Fruit fly (Drosophila melanogaster): ENCODE results near the gene AdamTS-B.

The AdamTS-B gene

dm6 chrX:5745840-5746815 lies 47.8 kb downstream of the AdamTS-B start (continued):
- TF ChIP-seq gfzf (GFP tag; optimal IDR thresholded peaks at IDR 0.05): no peak
- TF ChIP-seq slou (GFP tag; optimal IDR thresholded peaks at IDR 0.05): peak; percentile 50
- no peak for TF ChIP-seq rib (GFP tag; IDR thresholded peaks at IDR 0.05)
- peak; percentile 51 for TF ChIP-seq Hey (tag; optimal IDR thresholded peaks at IDR 0.05)
- peak; percentile 59 for TF ChIP-seq gcm (GFP tag; optimal IDR thresholded peaks at IDR 0.05)
- TF ChIP-seq dpn (GFP tag; optimal IDR thresholded peaks at IDR 0.05): peak; percentile 51 to 55
- TF ChIP-seq CG12744 (GFP tag; optimal IDR thresholded peaks at IDR 0.05): peak; percentile 7
- TF ChIP-seq nau (GFP tag; optimal IDR thresholded peaks at IDR 0.05): peak; percentile 24
- peak; percentile 74 for TF ChIP-seq dysf (GFP tag; IDR thresholded peaks at IDR 0.05)
- no peak for TF ChIP-seq Poxn (GFP tag; IDR thresholded peaks at IDR 0.05)
- peak; percentile 25 for TF ChIP-seq CG8281 (tag; optimal IDR thresholded peaks at IDR 0.05)
- TF ChIP-seq CG34422 (GFP tag; IDR thresholded peaks at IDR 0.05): peak; percentile 83
- TF ChIP-seq CG3838 (GFP tag; optimal IDR thresholded peaks at IDR 0.05): peak; percentile 4
- TF ChIP-seq gt (GFP tag; IDR thresholded peaks at IDR 0.05): 0 out of 2 replicates have a peak, but pooled peaks have one; percentile 22
- TF ChIP-seq Dll (GFP tag; IDR thresholded peaks at IDR 0.05; ENCODE audit: partially characterized antibody): no peak; the same call in 2 of the 4 replicates
- TF ChIP-seq Nf-YA (GFP tag; IDR thresholded peaks at IDR 0.05): 0 out of 2 replicates have a peak, but pooled peaks have one; percentile 35
- TF ChIP-seq en (GFP tag; optimal IDR thresholded peaks at IDR 0.05): peak; percentile 18
- TF ChIP-seq Mad (GFP tag; optimal IDR thresholded peaks at IDR 0.05): peak; percentile 9
- TF ChIP-seq pum (GFP tag; optimal IDR thresholded peaks at IDR 0.05): peak; percentile 48
- TF ChIP-seq Hand (GFP tag; optimal IDR thresholded peaks at IDR 0.05): peak; percentile 40
- peak; percentile 31 for TF ChIP-seq Usf (GFP tag; optimal IDR thresholded peaks at IDR 0.05)
- TF ChIP-seq sc (optimal IDR thresholded peaks at IDR 0.05): no peak
- TF ChIP-seq sc (GFP tag; optimal IDR thresholded peaks at IDR 0.05): peak; percentile 18
- TF ChIP-seq CG9609 (GFP tag; optimal IDR thresholded peaks at IDR 0.05): peak; percentile 40
- no peak for TF ChIP-seq Doc2 (GFP tag; IDR thresholded peaks at IDR 0.05)
- peak; percentile 80 for TF ChIP-seq Dip3 (GFP tag; optimal IDR thresholded peaks at IDR 0.05)
- TF ChIP-seq CG7372 (GFP tag; IDR thresholded peaks at IDR 0.05): peak; percentile 65
- TF ChIP-seq Gug (GFP tag; IDR thresholded peaks at IDR 0.05): peak; percentile 69
- peak; percentile 76 for TF ChIP-seq lilli (GFP tag; optimal IDR thresholded peaks at IDR 0.05)
- TF ChIP-seq CG1603 (tag; optimal IDR thresholded peaks at IDR 0.05): peak; percentile 86
- no peak for TF ChIP-seq btn (GFP tag; optimal IDR thresholded peaks at IDR 0.05)
- TF ChIP-seq CG33557 (GFP tag; optimal IDR thresholded peaks at IDR 0.05): peak; percentile 44
- peak; percentile 75 for TF ChIP-seq az2 (GFP tag; optimal IDR thresholded peaks at IDR 0.05)
- TF ChIP-seq grn (GFP tag; optimal IDR thresholded peaks at IDR 0.05): no peak
- TF ChIP-seq gsb-n (tag; optimal IDR thresholded peaks at IDR 0.05): no peak
- TF ChIP-seq org-1 (GFP tag; optimal IDR thresholded peaks at IDR 0.05): peak; percentile 66
- TF ChIP-seq CG31388 (GFP tag; optimal IDR thresholded peaks at IDR 0.05): no peak
- peak; percentile 41 for TF ChIP-seq Lhr (GFP tag; optimal IDR thresholded peaks at IDR 0.05)
- TF ChIP-seq NC2β (GFP tag; optimal IDR thresholded peaks at IDR 0.05): peak; percentile 43
- TF ChIP-seq CG1233 (GFP tag; optimal IDR thresholded peaks at IDR 0.05): peak; percentile 71
- peak; percentile 60 for TF ChIP-seq CG4730 (GFP tag; IDR thresholded peaks at IDR 0.05)
- TF ChIP-seq wdn (GFP tag; IDR thresholded peaks at IDR 0.05): peak; percentile 70
- TF ChIP-seq CG12155 (GFP tag; optimal IDR thresholded peaks at IDR 0.05): peak; percentile 63
- TF ChIP-seq mld (GFP tag; IDR thresholded peaks at IDR 0.05; ENCODE audit: partially characterized antibody): 0 out of 3 replicates have a peak, but pooled peaks have one; percentile 39
